Fruit fly (Drosophila melanogaster) whole organism, adult: ENCODE results near the gene EloA.
A peak's percentile ranks its signal among the peaks of the same experiment; 100 is the strongest.

ENCODE experiments used
- CG11617 ChIP-seq: fragments of 200-800 bp; sonication (Bioruptor generic); optimal IDR thresholded peaks from 2 replicates; lab custom pipeline; 2017; ENCODE audit warnings: mild to moderate bottlenecking, missing biosample characterization, missing genetic modification reagents, missing genetic modification characterization
- CG12768 ChIP-seq: fragments of 200-800 bp; sonication (Bioruptor generic); optimal IDR thresholded peaks from 2 replicates; lab custom pipeline; 2017; ENCODE audit warnings: missing biosample characterization, missing genetic modification characterization, mild to moderate bottlenecking, moderate library complexity, missing genetic modification reagents
- CG14711 ChIP-seq: fragments of 200-800 bp; sonication (Bioruptor generic); optimal IDR thresholded peaks from 2 replicates; lab custom pipeline; 2018; ENCODE audit warnings: missing biosample characterization, mild to moderate bottlenecking, missing genetic modification characterization, moderate library complexity
- CG1620 ChIP-seq: fragments of 200-800 bp; sonication (Bioruptor generic); optimal IDR thresholded peaks from 2 replicates; lab custom pipeline; 2016; ENCODE audit warnings: missing biosample characterization, missing genetic modification characterization
- CG33017 ChIP-seq: fragments of 200-800 bp; sonication (Bioruptor generic); optimal IDR thresholded peaks from 2 replicates; lab custom pipeline; 2018; ENCODE audit warnings: missing biosample characterization, mild to moderate bottlenecking, missing genetic modification characterization, moderate library complexity
- CG5204 ChIP-seq: fragments of 200-800 bp; sonication (Bioruptor generic); optimal IDR thresholded peaks from 2 replicates; lab custom pipeline; 2016; ENCODE audit warnings: missing biosample characterization, missing genetic modification characterization
- CG7045 ChIP-seq: fragments of 200-800 bp; sonication (Bioruptor generic); optimal IDR thresholded peaks from 2 replicates; lab custom pipeline; 2017; ENCODE audit warnings: missing biosample characterization, mild to moderate bottlenecking, missing genetic modification characterization
- CG7101 ChIP-seq: fragments of 200-800 bp; sonication (Bioruptor generic); optimal IDR thresholded peaks from 2 replicates; lab custom pipeline; 2018; ENCODE audit warnings: missing biosample characterization, mild to moderate bottlenecking, missing genetic modification characterization, moderate library complexity
- Clk ChIP-seq: fragments of 200-800 bp; sonication (Bioruptor generic); optimal IDR thresholded peaks from 2 replicates; lab custom pipeline; 2017; ENCODE audit warnings: missing biosample characterization, missing genetic modification characterization
- Crg-1 ChIP-seq: fragments of 200-800 bp; sonication (Bioruptor generic); optimal IDR thresholded peaks from 2 replicates; lab custom pipeline; 2016; ENCODE audit warnings: missing biosample characterization, missing genetic modification characterization
- Hr96 ChIP-seq: fragments of 200-800 bp; sonication (Bioruptor generic); optimal IDR thresholded peaks from 2 replicates; lab custom pipeline; 2016; ENCODE audit warnings: missing biosample characterization, missing genetic modification characterization
- Mnt ChIP-seq: fragments of 200-800 bp; sonication (Bioruptor generic); optimal IDR thresholded peaks from 2 replicates; lab custom pipeline; 2016; ENCODE audit warnings: missing biosample characterization, mild to moderate bottlenecking, missing genetic modification characterization
- bab1 ChIP-seq: fragments of 200-800 bp; sonication (Bioruptor generic); optimal IDR thresholded peaks from 3 replicates; lab custom pipeline; 2019; ENCODE audit warnings: missing biosample characterization, mild to moderate bottlenecking, missing genetic modification characterization, moderate library complexity
- cic ChIP-seq: fragments of 200-800 bp; sonication (Bioruptor generic); optimal IDR thresholded peaks from 2 replicates; lab custom pipeline; 2017; ENCODE audit warnings: missing biosample characterization, mild to moderate bottlenecking, missing genetic modification characterization, moderate library complexity
- cnc ChIP-seq, 2 experiments: fragments of >200 bp; optimal IDR thresholded peaks; 2 replicates each; lab custom pipeline; 2017
- kay ChIP-seq: fragments of 200-800 bp; sonication (Bioruptor generic); peaks from one replicate; lab custom pipeline; 2016; ENCODE audit warnings: missing biosample characterization, missing genetic modification characterization, borderline replicate concordance
- ovo ChIP-seq: fragments of 200-800 bp; sonication (Bioruptor generic); optimal IDR thresholded peaks from 2 replicates; lab custom pipeline; 2016; ENCODE audit warnings: missing biosample characterization, missing genetic modification characterization
- pad ChIP-seq: fragments of 200-800 bp; sonication (Bioruptor generic); optimal IDR thresholded peaks from 3 replicates; lab custom pipeline; 2017; ENCODE audit warnings: missing biosample characterization, missing genetic modification characterization, mild to moderate bottlenecking, moderate library complexity, missing genetic modification reagents
- tj ChIP-seq: fragments of 200-800 bp; sonication (Bioruptor generic); optimal IDR thresholded peaks from 3 replicates; lab custom pipeline; 2017; ENCODE audit warnings: missing biosample characterization, mild to moderate bottlenecking, missing genetic modification characterization, moderate library complexity
- toe ChIP-seq: fragments of 200-800 bp; sonication (Bioruptor generic); optimal IDR thresholded peaks from 2 replicates; lab custom pipeline; 2016; ENCODE audit warnings: missing biosample characterization, missing genetic modification characterization

Gene EloA

DNA sequence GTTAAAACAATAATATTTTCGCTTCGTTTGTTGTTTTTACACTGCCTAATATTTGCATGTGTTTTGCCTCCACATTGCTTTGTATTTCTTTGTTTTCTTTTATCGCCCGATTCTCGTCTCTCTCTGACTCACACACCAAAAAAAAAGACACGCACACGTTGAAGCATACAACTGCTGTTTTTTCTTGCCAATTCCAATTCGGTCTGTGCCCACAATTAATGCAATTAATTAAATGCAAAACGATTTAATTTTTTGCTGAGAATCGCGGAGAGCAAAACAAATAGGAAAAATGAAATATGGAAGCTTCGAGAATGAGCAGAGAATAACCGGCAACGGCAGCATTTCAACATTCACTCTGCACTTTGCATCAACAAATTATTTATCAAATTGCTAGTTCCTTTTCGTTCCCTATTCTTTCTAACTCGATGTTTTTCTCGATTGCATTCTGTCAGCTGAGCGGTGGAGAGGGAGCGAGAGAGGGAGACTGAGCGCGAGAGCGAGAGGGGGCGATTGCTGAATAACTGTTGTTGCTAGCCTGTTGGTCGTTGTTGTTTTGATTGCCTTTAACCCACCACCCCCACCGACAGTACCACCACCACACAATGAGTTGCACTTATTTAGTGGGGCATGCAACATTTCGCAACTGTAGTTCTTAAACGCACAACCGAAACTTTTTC lies 30.2 kb upstream of the EloA start:
- peak; percentile 22 for TF ChIP-seq Mnt (GFP tag; lab: Kevin White, UChicago)
- TF ChIP-seq CG1620 (GFP tag; lab: Kevin White, UChicago), result no peak
- no peak for TF ChIP-seq cic
- TF ChIP-seq CG33017, result no peak
- peak; percentile 26 to 53 for TF ChIP-seq cnc (optimal IDR thresholded peaks at IDR 0.05; lab: Kevin White, UChicago)
- peak; percentile 57 for TF ChIP-seq tj (GFP tag; lab: Kevin White, UChicago)
- TF ChIP-seq pad (GFP tag; lab: Kevin White, UChicago), result peak; percentile 70
- no peak for TF ChIP-seq CG11617
- peak; percentile 98 for TF ChIP-seq kay (GFP tag; lab: Kevin White, UChicago)
- TF ChIP-seq Clk (GFP tag; lab: Kevin White, UChicago), result no peak

DNA sequence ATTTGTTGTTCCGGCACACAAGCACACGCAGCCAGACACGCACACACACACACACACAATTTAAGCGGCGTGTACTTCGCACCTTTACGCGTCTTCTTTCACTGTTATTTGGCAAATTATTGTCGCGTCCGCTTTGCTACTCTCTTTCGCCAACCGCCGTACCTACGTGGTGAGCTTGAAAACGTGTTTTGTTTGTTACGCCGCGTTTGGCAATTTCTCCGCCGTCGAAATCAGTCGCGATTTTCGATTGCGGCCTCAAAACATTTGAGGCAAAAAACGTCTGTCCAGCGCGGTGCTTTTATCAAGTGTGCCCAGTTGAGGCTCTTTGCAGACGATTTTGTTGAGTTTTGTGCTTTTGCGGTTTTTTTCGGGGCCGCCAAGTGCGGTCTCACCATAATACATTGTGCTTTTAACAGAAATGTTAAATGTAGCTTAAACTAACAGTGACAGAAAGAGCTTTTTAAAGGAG lies 29.6 kb upstream of the EloA start:
- peak; percentile 50 for TF ChIP-seq cic
- TF ChIP-seq CG7101 (tag; lab: Kevin White, UChicago), result no peak
- TF ChIP-seq CG5204 (GFP tag; lab: Kevin White, UChicago), result no peak
- TF ChIP-seq CG1620 (GFP tag; lab: Kevin White, UChicago), result peak; percentile 17
- no peak for TF ChIP-seq cnc (optimal IDR thresholded peaks at IDR 0.05; lab: Kevin White, UChicago)
- TF ChIP-seq CG7045 (GFP tag; lab: Kevin White, UChicago), result no peak
- TF ChIP-seq CG12768 (GFP tag; lab: Kevin White, UChicago), result peak; percentile 49
- TF ChIP-seq bab1 (GFP tag; lab: Kevin White, UChicago), result peak; percentile 65
- TF ChIP-seq Crg-1, result no peak
- peak; percentile 51 for TF ChIP-seq pad (GFP tag; lab: Kevin White, UChicago)
- no peak for TF ChIP-seq CG33017
- peak; percentile 64 for TF ChIP-seq Mnt (GFP tag; lab: Kevin White, UChicago)

DNA sequence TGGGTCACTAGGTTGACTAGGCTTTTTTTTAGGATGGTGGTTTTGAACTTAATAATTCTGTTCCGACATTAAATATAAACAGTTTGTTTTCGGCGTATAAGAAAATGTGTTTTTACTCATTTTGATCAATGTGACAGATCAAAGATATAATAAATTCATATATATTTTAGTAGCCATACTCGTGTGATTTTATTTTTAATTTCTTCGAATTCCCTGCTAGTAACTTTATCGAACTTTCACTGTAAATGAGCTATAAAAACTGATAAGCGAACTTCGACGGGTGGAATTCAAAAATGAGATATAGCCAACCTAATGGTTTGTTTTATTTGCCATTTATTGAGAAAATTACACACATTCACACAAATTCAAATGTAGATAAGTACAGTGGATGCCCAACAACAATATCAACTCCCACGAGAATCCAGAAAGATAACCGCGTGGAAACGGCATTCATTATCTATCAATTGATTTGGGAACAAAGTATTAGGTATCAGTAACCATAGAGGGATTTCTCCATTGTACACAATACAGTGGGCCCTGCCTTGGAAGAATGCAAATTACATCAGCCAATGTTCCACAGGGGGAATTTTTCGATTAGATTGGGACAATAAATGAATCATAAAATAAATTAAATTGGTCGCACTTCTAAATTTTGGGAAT lies 28.1 kb upstream of the EloA start:
- TF ChIP-seq pad (GFP tag; lab: Kevin White, UChicago) (no peak), cic (peak; percentile 74), CG11617 (no peak), CG14711 (no peak), CG12768 (GFP tag; lab: Kevin White, UChicago) (peak; percentile 49), ovo (GFP tag; lab: Kevin White, UChicago) (no peak), CG33017 (peak; percentile 6), CG7045 (GFP tag; lab: Kevin White, UChicago) (peak; percentile 47), toe (no peak), CG5204 (GFP tag; lab: Kevin White, UChicago) (no peak), CG7101 (tag; lab: Kevin White, UChicago) (no peak), cnc (optimal IDR thresholded peaks at IDR 0.05; lab: Kevin White, UChicago) (no peak), kay (GFP tag; lab: Kevin White, UChicago) (no peak), Clk (GFP tag; lab: Kevin White, UChicago) (no peak), Crg-1 (no peak), Hr96 (GFP tag; lab: Kevin White, UChicago) (no peak), tj (GFP tag; lab: Kevin White, UChicago) (no peak), bab1 (GFP tag; lab: Kevin White, UChicago) (no peak), Mnt (GFP tag; lab: Kevin White, UChicago) (peak; percentile 45), CG1620 (GFP tag; lab: Kevin White, UChicago) (no peak)

DNA sequence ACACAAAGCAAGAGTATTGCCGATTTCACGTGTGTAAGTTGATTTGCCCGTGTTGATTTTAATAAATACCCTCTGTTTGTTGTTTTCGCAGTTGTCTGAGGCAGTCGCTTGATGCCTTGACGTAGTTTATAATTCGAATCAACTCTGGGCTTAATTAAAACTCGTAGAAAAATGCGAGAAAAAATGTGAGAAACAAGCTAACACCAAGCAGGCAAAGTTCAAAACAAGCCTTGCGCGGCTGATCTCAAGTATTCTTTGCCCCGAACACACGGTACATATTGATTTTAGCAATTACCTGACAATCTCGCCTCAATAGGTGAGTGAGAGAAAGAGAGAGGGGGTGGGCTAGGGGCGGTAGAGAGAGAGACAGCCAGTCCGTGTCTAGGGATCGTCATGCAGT lies 26.1 kb upstream of the EloA start:
- TF ChIP-seq pad (GFP tag; lab: Kevin White, UChicago), result peak; percentile 9
- peak; percentile 76 for TF ChIP-seq CG12768 (GFP tag; lab: Kevin White, UChicago)
- TF ChIP-seq Mnt (GFP tag; lab: Kevin White, UChicago), result peak; percentile 32
- TF ChIP-seq ovo (GFP tag; lab: Kevin White, UChicago), result peak; percentile 74
- TF ChIP-seq CG33017, result peak; percentile 12
- peak; percentile 52 for TF ChIP-seq CG1620 (GFP tag; lab: Kevin White, UChicago)
- TF ChIP-seq toe, result peak; percentile 52
- TF ChIP-seq CG7045 (GFP tag; lab: Kevin White, UChicago), result peak; percentile 51
- no peak for TF ChIP-seq bab1 (GFP tag; lab: Kevin White, UChicago)
- TF ChIP-seq Clk (GFP tag; lab: Kevin White, UChicago), result peak; percentile 18
- peak; percentile 59 for TF ChIP-seq Hr96 (GFP tag; lab: Kevin White, UChicago)
- TF ChIP-seq tj (GFP tag; lab: Kevin White, UChicago), result no peak
- no peak for TF ChIP-seq CG5204 (GFP tag; lab: Kevin White, UChicago)
- peak; percentile 51 for TF ChIP-seq CG7101 (tag; lab: Kevin White, UChicago)
- peak; percentile 12 for TF ChIP-seq CG14711
- peak; percentile 57 for TF ChIP-seq Crg-1
- peak; percentile 46 for TF ChIP-seq CG11617
- peak; percentile 67 for TF ChIP-seq cic
- no peak for TF ChIP-seq cnc (optimal IDR thresholded peaks at IDR 0.05; lab: Kevin White, UChicago)
- TF ChIP-seq kay (GFP tag; lab: Kevin White, UChicago), result peak; percentile 90

DNA sequence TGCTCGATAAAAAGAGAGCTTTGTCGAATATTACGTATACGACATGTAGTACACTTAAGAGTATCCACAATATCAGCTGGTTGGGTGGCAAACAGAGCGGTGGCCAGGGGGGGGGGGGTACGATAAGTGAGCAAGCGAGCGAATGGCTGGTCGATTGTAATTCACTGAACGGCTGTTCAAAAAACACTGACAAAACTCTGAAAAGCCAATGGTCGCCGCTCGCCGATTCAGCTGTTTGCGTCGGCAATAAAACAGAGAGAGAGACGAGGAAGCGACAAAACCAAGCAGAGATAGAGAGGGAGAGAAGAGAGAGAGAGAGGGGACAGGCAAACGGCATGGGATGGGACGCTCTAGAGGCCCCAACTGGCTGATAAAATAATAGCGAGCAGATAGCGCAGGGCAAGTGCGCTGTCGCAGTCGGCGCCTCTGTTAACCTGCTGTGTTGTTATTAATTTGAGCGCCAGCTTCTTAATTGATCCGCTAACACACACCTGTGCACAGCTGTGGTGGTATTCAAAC lies 24.8 kb upstream of the EloA start, which contains the start of gene cnc:
Gene cnc, minus strand, starts transcription at position 191 of the 519 bp plus-strand sequence.
- TF ChIP-seq Clk (GFP tag; lab: Kevin White, UChicago), result peak; percentile 5
- peak; percentile 62 for TF ChIP-seq CG33017
- TF ChIP-seq CG14711, result peak; percentile 49
- no peak for TF ChIP-seq pad (GFP tag; lab: Kevin White, UChicago)
- peak; percentile 96 for TF ChIP-seq tj (GFP tag; lab: Kevin White, UChicago)
- TF ChIP-seq CG1620 (GFP tag; lab: Kevin White, UChicago), result no peak
- no peak for TF ChIP-seq cnc (optimal IDR thresholded peaks at IDR 0.05; lab: Kevin White, UChicago)
- TF ChIP-seq CG12768 (GFP tag; lab: Kevin White, UChicago), result peak; percentile 75
- peak; percentile 46 for TF ChIP-seq Hr96 (GFP tag; lab: Kevin White, UChicago)
- no peak for TF ChIP-seq ovo (GFP tag; lab: Kevin White, UChicago)
- TF ChIP-seq CG11617, result peak; percentile 60
- peak; percentile 29 for TF ChIP-seq CG7101 (tag; lab: Kevin White, UChicago)
- peak; percentile 95 for TF ChIP-seq cic
- peak; percentile 42 for TF ChIP-seq Crg-1
- TF ChIP-seq bab1 (GFP tag; lab: Kevin White, UChicago), result peak; percentile 74
- peak; percentile 80 for TF ChIP-seq Mnt (GFP tag; lab: Kevin White, UChicago)
- peak; percentile 14 for TF ChIP-seq toe
- no peak for TF ChIP-seq kay (GFP tag; lab: Kevin White, UChicago)
- TF ChIP-seq CG7045 (GFP tag; lab: Kevin White, UChicago), result no peak
- TF ChIP-seq CG5204 (GFP tag; lab: Kevin White, UChicago), result no peak
